Fruit fly (Drosophila melanogaster): ENCODE measurements around the gene CG9799.

dm6 chr3R:13374913-13375312 is 13.6 kb downstream of the CG9799 start:
- TF ChIP-seq psq (optimal IDR thresholded peaks at IDR 0.05) (no peak), insv (optimal IDR thresholded peaks at IDR 0.05) (no peak), Sin3A (optimal IDR thresholded peaks at IDR 0.05) (no peak), ttk (optimal IDR thresholded peaks at IDR 0.05) (no peak), h (optimal IDR thresholded peaks at IDR 0.05) (no peak), Myc (optimal IDR thresholded peaks at IDR 0.05) (no peak)
